Fruit fly (Drosophila melanogaster) ovary, adult (tissue): ENCODE results near the gene Afti.

Experiments
- CG17801 ChIP-seq: fragments of 200-800 bp; optimal IDR thresholded peaks from 2 replicates; lab custom pipeline; 2019; ENCODE audit warnings: missing biosample characterization, mild to moderate bottlenecking, missing genetic modification characterization, moderate library complexity; ENCODE audit not compliant: partially characterized antibody

Gene Afti

DNA sequence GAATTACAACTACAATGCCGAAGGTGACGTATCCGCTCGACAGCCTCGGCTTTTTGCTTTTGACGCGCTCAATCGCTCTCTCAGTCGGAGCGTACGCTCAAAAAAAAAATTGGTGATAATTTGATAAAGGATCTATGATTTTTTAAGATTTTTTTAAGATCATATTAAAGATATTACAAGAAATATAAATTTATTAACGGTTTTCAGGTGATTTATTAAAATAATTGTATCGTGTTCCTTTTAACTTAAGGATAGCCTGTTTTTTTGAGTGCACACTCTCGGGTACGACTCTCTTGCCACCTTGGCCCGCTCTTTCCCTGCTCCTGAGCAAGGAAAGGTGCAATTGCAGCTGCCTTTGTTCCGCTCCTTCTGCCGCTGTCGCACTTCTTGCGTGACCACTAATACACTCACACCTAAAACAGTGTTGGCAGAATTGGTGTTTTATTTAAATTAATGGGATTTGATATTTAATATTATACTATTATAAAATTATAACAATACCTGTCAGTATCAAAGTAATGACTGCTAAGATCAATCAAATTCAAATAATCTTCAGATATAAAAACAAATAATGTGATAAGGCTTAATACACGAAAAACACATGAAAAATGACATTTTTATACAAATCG, 48.5 kb downstream of the Afti start:
- peak; percentile 47 for TF ChIP-seq CG17801 (GFP tag; lab: Kevin White, UChicago)

DNA sequence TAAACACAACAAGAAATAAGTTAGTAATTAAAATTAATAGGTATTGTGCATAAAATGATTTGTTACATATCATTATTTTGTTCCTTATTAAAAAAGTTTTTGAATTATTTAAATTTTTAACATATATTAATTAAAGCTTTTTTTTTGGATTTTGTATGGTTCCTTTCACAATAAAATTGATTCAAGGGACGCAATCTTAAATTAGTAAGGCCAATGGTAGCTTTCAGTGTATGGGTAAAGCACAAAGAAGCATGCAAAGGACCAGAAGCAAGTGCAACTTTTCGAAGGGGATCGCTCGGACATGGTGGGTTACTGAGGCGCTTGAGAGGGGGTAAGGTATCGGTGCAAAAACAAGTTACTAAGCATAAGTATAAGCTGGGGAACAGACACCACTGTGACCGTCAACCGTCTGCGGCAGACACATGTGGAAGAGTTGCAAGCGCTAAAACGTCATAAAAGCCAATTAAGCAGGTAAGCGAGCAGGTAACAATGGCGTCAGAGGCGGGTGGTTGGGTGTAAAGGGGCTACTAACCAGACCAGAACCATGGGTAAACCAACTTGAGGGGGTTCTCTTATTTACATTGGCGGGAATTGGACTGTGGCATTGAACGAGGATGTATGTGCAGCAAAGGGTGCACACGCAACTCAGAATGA, 50.8 kb downstream of the Afti start:
- no peak for TF ChIP-seq CG17801 (GFP tag; lab: Kevin White, UChicago)
